Fruit fly (Drosophila melanogaster): Measurements from ENCODE around the gene CG15027.

DNA sequence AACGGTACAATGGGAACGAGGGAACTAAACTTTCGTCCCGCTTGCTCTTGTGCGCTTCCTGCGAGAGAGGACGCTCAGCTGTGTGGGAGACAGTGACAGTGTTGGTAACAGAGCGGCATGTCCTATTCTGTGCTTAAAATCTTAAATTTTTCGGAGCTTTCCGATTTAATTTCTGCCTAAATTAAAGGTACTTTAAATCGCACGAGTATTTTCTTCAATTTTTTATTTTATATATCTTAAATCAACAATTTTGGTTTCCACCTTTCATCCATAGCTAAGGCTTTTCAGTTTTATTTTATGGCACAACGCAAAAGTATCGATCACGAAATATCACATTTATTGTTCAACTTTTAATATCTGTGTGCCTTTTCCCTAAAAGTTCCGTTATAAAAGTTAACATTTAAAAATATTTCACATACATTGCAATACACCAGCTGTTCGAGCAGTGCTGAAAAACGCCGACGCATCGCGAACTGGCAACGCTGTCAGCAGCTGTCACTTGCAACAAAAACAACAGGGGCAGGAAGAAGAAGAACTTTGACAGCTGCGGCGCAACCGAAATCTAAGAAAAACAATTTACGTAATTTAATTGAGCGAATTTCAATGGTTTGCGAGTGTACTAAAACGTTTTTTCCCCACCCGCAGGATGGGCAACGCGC is 22.1 kb downstream of the CG15027 start, which contains the start of the genes hiw and ND-B18:
- TF ChIP-seq gl (tag; optimal IDR thresholded peaks at IDR 0.05) (no peak), fd96Ca (GFP tag; IDR thresholded peaks at IDR 0.05) (no peak), Pif1A (GFP tag; optimal IDR thresholded peaks at IDR 0.05) (no peak)
